Worm (Caenorhabditis elegans) whole organism, L2 larva: ENCODE results near the gene F53A9.6.

ENCODE experiments used
- C34F6.9 ChIP-seq: fragments of 150-350 bp; optimal IDR thresholded peaks from 2 replicates; lab custom pipeline; 2014; ENCODE audit warnings: missing biosample characterization, missing genetic modification characterization
- F13H6.1 ChIP-seq: sonication (generic microtip); optimal IDR thresholded peaks from 2 replicates; lab custom pipeline; 2016; ENCODE audit warnings: missing genetic modification characterization, missing compliant biosample characterization
- R02D3.7 ChIP-seq: fragments of 150-350 bp; optimal IDR thresholded peaks from 2 replicates; lab custom pipeline; 2014; ENCODE audit warnings: missing biosample characterization, missing genetic modification characterization
- Y55F3AM.14 ChIP-seq: fragments of 200-800 bp; sonication (Bioruptor generic); optimal IDR thresholded peaks from 2 replicates; lab custom pipeline; 2018; ENCODE audit warnings: mild to moderate bottlenecking, missing genetic modification characterization, missing compliant biosample characterization
- ZK546.5 ChIP-seq: sonication (generic microtip); optimal IDR thresholded peaks from 2 replicates; lab custom pipeline; 2017; ENCODE audit warnings: missing biosample characterization, missing genetic modification characterization
- aly-2 ChIP-seq: fragments of 150-350 bp; optimal IDR thresholded peaks from 2 replicates; lab custom pipeline; 2014; ENCODE audit warnings: missing biosample characterization, missing genetic modification characterization
- ama-1 ChIP-seq: fragments of 150-350 bp; optimal IDR thresholded peaks from 2 replicates; lab custom pipeline; 2018; ENCODE audit warnings: inconsistent platforms
- blmp-1 ChIP-seq: sonication (generic microtip); optimal IDR thresholded peaks from 2 replicates; lab custom pipeline; 2017; ENCODE audit warnings: missing genetic modification characterization, mild to moderate bottlenecking, missing compliant biosample characterization, antibody characterized with exemption, moderate library complexity; ENCODE audit not compliant: insufficient read depth
- ceh-82 ChIP-seq: fragments of 150-350 bp; optimal IDR thresholded peaks from 2 replicates; lab custom pipeline; 2014; ENCODE audit warnings: missing biosample characterization, missing genetic modification characterization
- crh-2 ChIP-seq: sonication (generic microtip); optimal IDR thresholded peaks from 2 replicates; lab custom pipeline; 2017; ENCODE audit warnings: missing biosample characterization, missing genetic modification characterization
- dmd-4 ChIP-seq: sonication (generic microtip); optimal IDR thresholded peaks from 2 replicates; lab custom pipeline; 2017; ENCODE audit warnings: missing biosample characterization, missing genetic modification characterization
- egl-27 ChIP-seq: sonication (generic microtip); optimal IDR thresholded peaks from 3 replicates; lab custom pipeline; 2017; ENCODE audit warnings: missing biosample characterization, missing genetic modification reagents, missing genetic modification characterization
- elt-1 ChIP-seq: fragments of 150-350 bp; optimal IDR thresholded peaks from 2 replicates; lab custom pipeline; 2014; ENCODE audit warnings: missing biosample characterization, missing genetic modification characterization
- elt-3 ChIP-seq: sonication (generic microtip); optimal IDR thresholded peaks from 2 replicates; lab custom pipeline; 2017; ENCODE audit warnings: missing biosample characterization, missing genetic modification characterization
- fos-1 ChIP-seq: fragments of 150-350 bp; optimal IDR thresholded peaks from 2 replicates; lab custom pipeline; 2014; ENCODE audit warnings: missing biosample characterization, missing genetic modification characterization
- gmeb-1 ChIP-seq: fragments of 150-350 bp; optimal IDR thresholded peaks from 2 replicates; lab custom pipeline; 2014; ENCODE audit warnings: missing biosample characterization, missing genetic modification characterization
- lin-11 ChIP-seq: fragments of 150-350 bp; sonication (generic microtip); optimal IDR thresholded peaks from 2 replicates; lab custom pipeline; 2014; ENCODE audit warnings: missing biosample characterization, missing genetic modification characterization, inconsistent platforms, mixed read lengths
- lin-39 ChIP-seq: fragments of 150-350 bp; optimal IDR thresholded peaks from 2 replicates; lab custom pipeline; 2014; ENCODE audit warnings: missing biosample characterization, missing genetic modification reagents, missing genetic modification characterization
- mab-5 ChIP-seq: fragments of 150-350 bp; optimal IDR thresholded peaks from 2 replicates; lab custom pipeline; 2014; ENCODE audit warnings: missing biosample characterization, missing genetic modification characterization
- mbf-1 ChIP-seq: sonication (generic microtip); optimal IDR thresholded peaks from 2 replicates; lab custom pipeline; 2017; ENCODE audit warnings: missing biosample characterization, missing genetic modification characterization
- mdl-1 ChIP-seq, 2 experiments: fragments of 150-350 bp in 1 of 2; sonication (generic microtip) in 1 of 2; optimal IDR thresholded peaks; 2 replicates each; lab custom pipeline; 2017; ENCODE audit warnings: missing biosample characterization in 2 of 2, missing genetic modification characterization in 2 of 2
- nhr-10 ChIP-seq: sonication (generic microtip); optimal IDR thresholded peaks from 2 replicates; lab custom pipeline; 2017; ENCODE audit warnings: missing biosample characterization, missing genetic modification characterization
- nhr-11 ChIP-seq: fragments of 150-350 bp; optimal IDR thresholded peaks from 2 replicates; lab custom pipeline; 2014; ENCODE audit warnings: missing biosample characterization, missing genetic modification characterization
- nhr-12 ChIP-seq: fragments of 150-350 bp; optimal IDR thresholded peaks from 2 replicates; lab custom pipeline; 2014; ENCODE audit warnings: missing biosample characterization, missing genetic modification characterization
- nhr-129 ChIP-seq: fragments of 150-350 bp; optimal IDR thresholded peaks from 2 replicates; lab custom pipeline; 2014; ENCODE audit warnings: missing biosample characterization, missing genetic modification characterization
- nhr-21 ChIP-seq: fragments of 150-350 bp; optimal IDR thresholded peaks from 2 replicates; lab custom pipeline; 2014; ENCODE audit warnings: missing biosample characterization, missing genetic modification characterization
- nhr-23 ChIP-seq: fragments of 150-350 bp; optimal IDR thresholded peaks from 2 replicates; lab custom pipeline; 2014; ENCODE audit warnings: missing biosample characterization, missing genetic modification reagents, missing genetic modification characterization
- nhr-237 ChIP-seq: fragments of 150-350 bp; optimal IDR thresholded peaks from 2 replicates; lab custom pipeline; 2014; ENCODE audit warnings: missing biosample characterization, missing genetic modification characterization
- nhr-25 ChIP-seq: fragments of 150-350 bp; sonication (generic microtip); optimal IDR thresholded peaks from 3 replicates; lab custom pipeline; 2014; ENCODE audit warnings: missing biosample characterization, missing genetic modification characterization
- nhr-6 ChIP-seq: fragments of 150-350 bp; optimal IDR thresholded peaks from 2 replicates; lab custom pipeline; 2014; ENCODE audit warnings: missing biosample characterization, missing genetic modification characterization
- nhr-77 ChIP-seq: fragments of 150-350 bp; optimal IDR thresholded peaks from 2 replicates; lab custom pipeline; 2014; ENCODE audit warnings: missing biosample characterization, missing genetic modification characterization
- peb-1 ChIP-seq: fragments of 150-350 bp; optimal IDR thresholded peaks from 2 replicates; lab custom pipeline; 2014; ENCODE audit warnings: missing biosample characterization, missing genetic modification characterization
- sma-3 ChIP-seq: sonication (generic microtip); optimal IDR thresholded peaks from 2 replicates; lab custom pipeline; 2016; ENCODE audit warnings: missing genetic modification reagents, missing genetic modification characterization, missing compliant biosample characterization
- sma-9 ChIP-seq, 2 experiments: fragments of 150-350 bp in 1 of 2; sonication (generic microtip) in 1 of 2; optimal IDR thresholded peaks; 2 replicates each; lab custom pipeline; 2014 to 2016; ENCODE audit warnings: missing genetic modification characterization in 2 of 2, mild to moderate bottlenecking in 1 of 2, missing biosample characterization in 1 of 2, missing compliant biosample characterization in 1 of 2, missing genetic modification reagents in 1 of 2, moderate library complexity in 1 of 2
- unc-39 ChIP-seq: fragments of 150-350 bp; optimal IDR thresholded peaks from 2 replicates; lab custom pipeline; 2014; ENCODE audit warnings: missing biosample characterization, missing genetic modification characterization
- unc-55 ChIP-seq: fragments of 150-350 bp; sonication (generic microtip); optimal IDR thresholded peaks from 3 replicates; lab custom pipeline; 2014; ENCODE audit warnings: missing biosample characterization, missing genetic modification reagents, missing genetic modification characterization
- unc-62 ChIP-seq: fragments of 150-350 bp; optimal IDR thresholded peaks from 2 replicates; lab custom pipeline; 2014; ENCODE audit warnings: missing biosample characterization, missing genetic modification reagents, missing genetic modification characterization
- ztf-1 ChIP-seq: fragments of 200-800 bp; sonication (Bioruptor generic); conservative IDR thresholded peaks from 2 replicates; pipeline ENCODE4 v1.3.6; 2022; ENCODE audit warnings: missing genetic modification characterization, missing compliant biosample characterization
- ztf-11 ChIP-seq: sonication (generic microtip); optimal IDR thresholded peaks from 2 replicates; lab custom pipeline; 2017; ENCODE audit warnings: missing biosample characterization, missing genetic modification characterization
- ztf-4 ChIP-seq: fragments of 150-350 bp; optimal IDR thresholded peaks from 2 replicates; lab custom pipeline; 2014; ENCODE audit warnings: missing biosample characterization, missing genetic modification characterization

F53A9.6 gene

DNA sequence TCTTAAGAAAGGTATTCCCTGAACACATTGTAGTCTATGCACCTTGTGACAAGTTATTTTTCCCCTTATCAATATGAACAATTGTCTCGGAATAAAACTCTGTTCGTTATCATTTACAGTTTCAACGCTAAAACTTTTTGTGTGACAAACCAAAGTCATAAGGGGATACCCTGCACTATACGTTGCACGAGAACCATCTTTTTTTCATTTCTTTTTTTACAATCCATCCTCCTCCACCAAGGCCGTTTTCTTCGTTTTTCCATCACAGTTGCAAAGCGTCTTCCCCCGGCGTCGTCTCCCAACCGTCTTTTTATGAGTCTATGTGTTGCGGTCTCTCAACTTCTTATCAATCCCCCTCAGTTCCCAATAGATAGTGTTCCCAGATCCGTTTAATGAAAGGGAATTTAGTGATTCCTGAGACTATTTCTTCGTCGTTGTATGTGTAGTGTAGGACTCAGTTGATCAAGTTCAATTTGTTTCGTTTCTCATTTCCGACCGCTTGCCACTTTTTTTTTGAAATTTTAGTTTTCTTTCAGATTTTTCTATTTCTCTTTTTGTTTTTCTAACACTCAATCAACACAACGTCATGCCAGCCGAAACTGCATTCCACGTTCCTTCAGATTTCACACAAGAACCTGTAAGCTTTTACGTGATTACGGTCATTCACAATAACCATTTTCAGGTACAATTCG lies 37.4 kb downstream of the F53A9.6 start:
- TF ChIP-seq nhr-21 (peak; percentile 43), crh-2 (tag; lab: Kevin White, UChicago) (peak; percentile 58), lin-11 (tag; lab: Kevin White, UChicago) (no peak), nhr-77 (tag; lab: Kevin White, UChicago) (no peak), nhr-237 (tag; lab: Kevin White, UChicago) (no peak), ceh-82 (no peak), blmp-1 (peak; percentile 27), unc-39 (tag; lab: Kevin White, UChicago) (no peak), mab-5 (tag; lab: Kevin White, UChicago) (no peak), F13H6.1 (tag; lab: Kevin White, UChicago) (no peak), fos-1 (tag; lab: Kevin White, UChicago) (peak; percentile 83), lin-39 (tag; lab: Kevin White, UChicago) (no peak), nhr-129 (peak; percentile 53), ztf-4 (tag; lab: Kevin White, UChicago) (no peak), nhr-23 (no peak), ZK546.5 (tag; lab: Kevin White, UChicago) (no peak), peb-1 (tag; lab: Kevin White, UChicago) (no peak), nhr-10 (no peak), unc-62 (GFP tag; lab: Kevin White, UChicago) (no peak), elt-1 (tag; lab: Kevin White, UChicago) (no peak), ama-1 (no peak), aly-2 (no peak), ztf-1 (GFP tag; lab: Robert Waterston, UW) (no peak), mdl-1 (tag; optimal IDR thresholded peaks at IDR 0.05; lab: Kevin White, UChicago) (peak in 1 of 2 experiments; percentile 4), nhr-6 (tag; lab: Kevin White, UChicago) (peak; percentile 6), dmd-4 (tag; lab: Kevin White, UChicago) (no peak), unc-55 (no peak), egl-27 (tag; lab: Kevin White, UChicago) (no peak), mbf-1 (tag; lab: Kevin White, UChicago) (no peak), sma-9 (GFP tag; optimal IDR thresholded peaks at IDR 0.05; lab: Kevin White, UChicago) (peak; percentile 96), sma-9 (tag; optimal IDR thresholded peaks at IDR 0.05; lab: Kevin White, UChicago) (no peak), Y55F3AM.14 (no peak), nhr-25 (tag; lab: Kevin White, UChicago) (peak; percentile 37), nhr-11 (tag; lab: Kevin White, UChicago) (no peak), sma-3 (GFP tag; lab: Kevin White, UChicago) (peak; percentile 64)
- TF ChIP-seq, all 48 proteins: peak for 10

ce11 chrX:8675151-8675550 lies 38.5 kb downstream of the F53A9.6 start:
- TF ChIP-seq nhr-10: no peak
- no peak for TF ChIP-seq nhr-6 (tag; lab: Kevin White, UChicago)
- TF ChIP-seq lin-39 (tag; lab: Kevin White, UChicago): no peak
- no peak for TF ChIP-seq ztf-11 (tag; lab: Kevin White, UChicago)
- no peak for TF ChIP-seq nhr-12
- no peak for TF ChIP-seq dmd-4 (tag; lab: Kevin White, UChicago)
- no peak for TF ChIP-seq C34F6.9 (tag; lab: Kevin White, UChicago)
- no peak for TF ChIP-seq lin-11 (tag; lab: Kevin White, UChicago)
- no peak for TF ChIP-seq nhr-77 (tag; lab: Kevin White, UChicago)
- TF ChIP-seq elt-3 (tag; lab: Kevin White, UChicago): no peak
- TF ChIP-seq mbf-1 (tag; lab: Kevin White, UChicago): no peak
- TF ChIP-seq R02D3.7 (tag; lab: Kevin White, UChicago): no peak
- no peak for TF ChIP-seq elt-1 (tag; lab: Kevin White, UChicago)
- TF ChIP-seq sma-3 (GFP tag; lab: Kevin White, UChicago): no peak
- TF ChIP-seq gmeb-1 (tag; lab: Kevin White, UChicago): no peak
- TF ChIP-seq Y55F3AM.14: no peak
- no peak for TF ChIP-seq unc-55
- TF ChIP-seq ceh-82: no peak
- no peak for TF ChIP-seq crh-2 (tag; lab: Kevin White, UChicago)
